Worm (Caenorhabditis elegans) whole organism, L4 larva: Measurements from ENCODE around the gene Y39A1A.24.
A peak's percentile ranks its signal among the peaks of the same experiment; 100 is the strongest.

Experiments used
- D1046.2 ChIP-seq: fragments of 200-800 bp; sonication (Bioruptor generic); IDR thresholded peaks from 2 replicates; pipeline ENCODE4 v1.3.6; 2022; ENCODE audit warnings: missing genetic modification characterization, missing compliant biosample characterization
- F10B5.3 ChIP-seq: sonication (generic microtip); optimal IDR thresholded peaks from 2 replicates; lab custom pipeline; 2016; ENCODE audit warnings: mild to moderate bottlenecking, missing genetic modification characterization, missing compliant biosample characterization
- F26F4.8 ChIP-seq: fragments of 200-800 bp; sonication (Bioruptor generic); conservative IDR thresholded peaks from 2 replicates; pipeline ENCODE4 v1.3.6; 2022; ENCODE audit warnings: missing genetic modification characterization, missing compliant biosample characterization
- F49E8.2 ChIP-seq: sonication (generic microtip); optimal IDR thresholded peaks from 2 replicates; lab custom pipeline; 2016; ENCODE audit warnings: missing compliant biosample characterization, mild to moderate bottlenecking, missing genetic modification characterization, borderline replicate concordance
- T20F7.1 ChIP-seq: fragments of 200-800 bp; sonication (Bioruptor generic); optimal IDR thresholded peaks from 2 replicates; lab custom pipeline; 2018; ENCODE audit warnings: mild to moderate bottlenecking, missing genetic modification characterization, missing compliant biosample characterization
- T26A8.4 ChIP-seq: fragments of 200-800 bp; sonication (Bioruptor generic); IDR thresholded peaks from 2 replicates; pipeline ENCODE4 v1.3.6; 2022; ENCODE audit warnings: missing genetic modification characterization, missing compliant biosample characterization
- Y105C5A.15 ChIP-seq: fragments of 200-800 bp; sonication (Bioruptor generic); IDR thresholded peaks from 2 replicates; pipeline ENCODE4 v1.3.6; 2022; ENCODE audit warnings: missing genetic modification characterization, missing compliant biosample characterization
- aha-1 ChIP-seq: fragments of 150-350 bp; peaks from one replicate; lab custom pipeline; 2014; ENCODE audit warnings: missing biosample characterization, missing genetic modification characterization
- aly-2 ChIP-seq: sonication (generic microtip); optimal IDR thresholded peaks from 2 replicates; lab custom pipeline; 2018; ENCODE audit warnings: missing biosample characterization, missing genetic modification characterization
- ceh-20 ChIP-seq: fragments of 200-800 bp; sonication (Bioruptor generic); IDR thresholded peaks from 2 replicates; pipeline ENCODE4 v1.3.6; 2022; ENCODE audit warnings: missing genetic modification reagents, missing genetic modification characterization, missing compliant biosample characterization
- ceh-28 ChIP-seq: fragments of 150-350 bp; optimal IDR thresholded peaks from 2 replicates; lab custom pipeline; 2014; ENCODE audit warnings: missing biosample characterization, missing genetic modification reagents, missing genetic modification characterization
- ceh-32 ChIP-seq: sonication (generic microtip); optimal IDR thresholded peaks from 2 replicates; lab custom pipeline; 2016; ENCODE audit warnings: mild to moderate bottlenecking, missing genetic modification characterization, missing compliant biosample characterization; ENCODE audit not compliant: poor library complexity
- ceh-62 ChIP-seq: sonication (generic microtip); optimal IDR thresholded peaks from 2 replicates; lab custom pipeline; 2017; ENCODE audit warnings: missing biosample characterization, missing genetic modification characterization
- ceh-82 ChIP-seq: sonication (generic microtip); optimal IDR thresholded peaks from 2 replicates; lab custom pipeline; 2017; ENCODE audit warnings: missing biosample characterization, missing genetic modification characterization
- ces-1 ChIP-seq: fragments of 150-350 bp; sonication (generic microtip); optimal IDR thresholded peaks from 4 replicates; lab custom pipeline; 2014; ENCODE audit warnings: missing biosample characterization, missing genetic modification reagents, missing genetic modification characterization
- ctbp-1 ChIP-seq: fragments of 200-800 bp; sonication (Bioruptor generic); IDR thresholded peaks from 2 replicates; pipeline ENCODE4 v1.3.6; 2022; ENCODE audit warnings: missing genetic modification reagents, missing genetic modification characterization, missing compliant biosample characterization
- daf-12 ChIP-seq: fragments of 150-350 bp; optimal IDR thresholded peaks from 2 replicates; lab custom pipeline; 2014; ENCODE audit warnings: missing biosample characterization, missing genetic modification reagents, missing genetic modification characterization
- daf-16 ChIP-seq, 3 experiments: sonication (generic microtip); optimal IDR thresholded peaks; 2 replicates each; lab custom pipeline; 2016 to 2017; ENCODE audit warnings: missing genetic modification characterization in 3 of 3, missing genetic modification reagents in 3 of 3, mild to moderate bottlenecking in 2 of 3, missing compliant biosample characterization in 2 of 3, missing biosample characterization in 1 of 3, moderate library complexity in 1 of 3
- daf-8 ChIP-seq: fragments of 200-800 bp; sonication (Bioruptor generic); IDR thresholded peaks from 2 replicates; pipeline ENCODE4 v1.3.6; 2022; ENCODE audit warnings: missing genetic modification characterization, missing compliant biosample characterization
- dpl-1 ChIP-seq: fragments of 150-350 bp; optimal IDR thresholded peaks from 2 replicates; lab custom pipeline; 2014; ENCODE audit warnings: missing biosample characterization, missing genetic modification reagents, missing genetic modification characterization
- duxl-1 ChIP-seq: sonication (generic microtip); optimal IDR thresholded peaks from 2 replicates; lab custom pipeline; 2016; ENCODE audit warnings: mild to moderate bottlenecking, missing genetic modification characterization, moderate library complexity, missing compliant biosample characterization; ENCODE audit not compliant: poor library complexity
- dve-1 ChIP-seq: sonication (generic microtip); optimal IDR thresholded peaks from 2 replicates; lab custom pipeline; 2017; ENCODE audit warnings: antibody characterized with exemption, mild to moderate bottlenecking, missing genetic modification characterization, missing compliant biosample characterization; ENCODE audit not compliant: insufficient read depth
- fkh-10 ChIP-seq: fragments of 150-350 bp; optimal IDR thresholded peaks from 2 replicates; lab custom pipeline; 2014; ENCODE audit warnings: missing biosample characterization, missing genetic modification reagents, missing genetic modification characterization
- hlh-11 ChIP-seq: fragments of 200-800 bp; sonication (Bioruptor generic); optimal IDR thresholded peaks from 2 replicates; lab custom pipeline; 2018; ENCODE audit warnings: mild to moderate bottlenecking, missing genetic modification characterization, missing compliant biosample characterization
- hlh-30 ChIP-seq: sonication (generic microtip); optimal IDR thresholded peaks from 2 replicates; lab custom pipeline; 2017; ENCODE audit warnings: antibody characterized with exemption, mild to moderate bottlenecking, missing genetic modification characterization, missing compliant biosample characterization; ENCODE audit not compliant: insufficient read depth
- hmg-1.1 ChIP-seq: fragments of 200-800 bp; sonication (Bioruptor generic); IDR thresholded peaks from 2 replicates; pipeline ENCODE4 v1.3.6; 2022; ENCODE audit warnings: missing genetic modification reagents, missing genetic modification characterization, missing compliant biosample characterization
- lin-1 ChIP-seq: fragments of 200-800 bp; sonication (Bioruptor generic); IDR thresholded peaks from 2 replicates; pipeline ENCODE4 v1.3.6; 2022; ENCODE audit warnings: missing genetic modification reagents, missing genetic modification characterization, missing compliant biosample characterization
- lin-13 ChIP-seq: fragments of 150-350 bp; optimal IDR thresholded peaks from 2 replicates; lab custom pipeline; 2014; ENCODE audit warnings: missing biosample characterization, missing genetic modification reagents, missing genetic modification characterization
- lin-38 ChIP-seq: fragments of 200-800 bp; sonication (Bioruptor generic); IDR thresholded peaks from 2 replicates; pipeline ENCODE4 v1.3.6; 2022; ENCODE audit warnings: missing genetic modification reagents, missing genetic modification characterization, missing compliant biosample characterization
- lir-3 ChIP-seq: sonication (generic microtip); optimal IDR thresholded peaks from 2 replicates; lab custom pipeline; 2016; ENCODE audit warnings: mild to moderate bottlenecking, missing genetic modification characterization, missing compliant biosample characterization
- lsy-2 ChIP-seq, 2 experiments: fragments of 150-350 bp in 1 of 2; sonication (generic microtip) in 1 of 2; optimal IDR thresholded peaks; 2 replicates each; lab custom pipeline; 2014 to 2017; ENCODE audit warnings: missing biosample characterization in 2 of 2, missing genetic modification characterization in 2 of 2
- madf-9 ChIP-seq: fragments of 200-800 bp; sonication (Bioruptor generic); conservative IDR thresholded peaks from 2 replicates; pipeline ENCODE4 v1.3.6; 2022; ENCODE audit warnings: missing genetic modification reagents, missing genetic modification characterization, missing compliant biosample characterization
- mdt-29 ChIP-seq: fragments of 200-800 bp; sonication (Bioruptor generic); IDR thresholded peaks from 2 replicates; pipeline ENCODE4 v1.3.6; 2022; ENCODE audit warnings: missing genetic modification reagents, missing genetic modification characterization, missing compliant biosample characterization
- mep-1 ChIP-seq: fragments of 150-350 bp; sonication (generic microtip); optimal IDR thresholded peaks from 3 replicates; lab custom pipeline; 2014; ENCODE audit warnings: missing biosample characterization, missing genetic modification characterization
- mes-2 ChIP-seq: sonication (generic microtip); optimal IDR thresholded peaks from 2 replicates; lab custom pipeline; 2016; ENCODE audit warnings: missing genotype, mild to moderate bottlenecking, missing genetic modification characterization, missing compliant biosample characterization; ENCODE audit not compliant: poor library complexity, severe bottlenecking
- nhr-111 ChIP-seq: fragments of 200-800 bp; sonication (Bioruptor generic); optimal IDR thresholded peaks from 2 replicates; lab custom pipeline; 2018; ENCODE audit warnings: mild to moderate bottlenecking, missing genetic modification characterization, missing compliant biosample characterization
- nhr-237 ChIP-seq: sonication (generic microtip); optimal IDR thresholded peaks from 2 replicates; lab custom pipeline; 2017; ENCODE audit warnings: missing biosample characterization, missing genetic modification characterization
- nhr-28 ChIP-seq: fragments of 150-350 bp; optimal IDR thresholded peaks from 2 replicates; lab custom pipeline; 2014; ENCODE audit warnings: missing biosample characterization, missing genetic modification characterization
- nhr-48 ChIP-seq: sonication (generic microtip); optimal IDR thresholded peaks from 2 replicates; lab custom pipeline; 2016; ENCODE audit warnings: mild to moderate bottlenecking, missing genetic modification characterization, missing compliant biosample characterization
- nhr-6 ChIP-seq: fragments of 150-350 bp; optimal IDR thresholded peaks from 2 replicates; lab custom pipeline; 2014; ENCODE audit warnings: missing biosample characterization, missing genetic modification characterization
- pha-4 ChIP-seq, 2 experiments: fragments of 150-350 bp in 1 of 2; fragments of 200-800 bp in 1 of 2; sonication (Bioruptor generic) in 1 of 2; IDR thresholded peaks in 1 of 2; optimal IDR thresholded peaks in 1 of 2; 2 replicates each; pipeline versions ENCODE4 v1.3.6 to Lab custom; 2014 to 2022; ENCODE audit warnings: missing genetic modification characterization in 2 of 2, missing genetic modification reagents in 2 of 2, missing biosample characterization in 1 of 2, missing compliant biosample characterization in 1 of 2
- rbr-2 ChIP-seq: sonication (generic microtip); optimal IDR thresholded peaks from 2 replicates; lab custom pipeline; 2016; ENCODE audit warnings: missing genotype, missing genetic modification characterization, missing compliant biosample characterization
- sdz-12 ChIP-seq: fragments of 200-800 bp; sonication (Bioruptor generic); optimal IDR thresholded peaks from 2 replicates; lab custom pipeline; 2018; ENCODE audit warnings: mild to moderate bottlenecking, missing genetic modification characterization, missing compliant biosample characterization
- snpc-1.2 ChIP-seq: fragments of 200-800 bp; sonication (Bioruptor generic); IDR thresholded peaks from 2 replicates; pipeline ENCODE4 v1.3.6; 2022; ENCODE audit warnings: missing genetic modification reagents, missing genetic modification characterization, missing compliant biosample characterization
- snpc-4 ChIP-seq: fragments of 150-350 bp; optimal IDR thresholded peaks from 2 replicates; lab custom pipeline; 2014; ENCODE audit warnings: missing biosample characterization, missing genetic modification characterization
- unc-62 ChIP-seq, 3 experiments: fragments of 150-350 bp in 1 of 3; sonication (generic microtip); optimal IDR thresholded peaks in 2 of 3; peaks in 1 of 3; 1 replicate in 1 of 3; 2 replicates in 2 of 3; lab custom pipeline; 2014 to 2017; ENCODE audit warnings: missing biosample characterization in 3 of 3, missing genetic modification characterization in 3 of 3, missing genetic modification reagents in 3 of 3, missing genotype in 1 of 3
- zag-1 ChIP-seq: fragments of 150-350 bp; optimal IDR thresholded peaks from 2 replicates; lab custom pipeline; 2014; ENCODE audit warnings: missing biosample characterization, missing genetic modification characterization
- ztf-7 ChIP-seq: fragments of 150-350 bp; optimal IDR thresholded peaks from 2 replicates; lab custom pipeline; 2014; ENCODE audit warnings: missing biosample characterization, missing genetic modification characterization

Gene Y39A1A.24

DNA sequence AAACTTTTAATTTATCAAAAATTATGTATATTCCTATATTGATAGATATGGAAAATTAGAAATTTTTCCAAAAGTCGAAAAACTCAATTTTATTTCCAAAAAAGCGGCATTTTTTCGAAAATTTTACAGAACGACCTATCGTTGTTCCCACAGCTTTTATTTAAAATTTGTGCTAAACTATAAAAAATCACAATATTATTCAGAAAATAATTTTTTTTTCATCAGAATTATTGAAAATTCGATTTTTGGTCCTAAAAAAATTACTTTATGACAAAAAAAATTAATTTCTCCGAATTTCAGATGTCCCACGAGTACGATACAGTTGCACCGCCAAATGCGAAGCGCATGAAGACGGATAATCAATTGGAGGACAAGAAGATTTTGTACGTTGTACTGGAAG lies 36.8 kb downstream of the Y39A1A.24 start, which contains the start of gene emg-1:
Gene emg-1 (plus strand): TSS at position 301 of the 400 bp plus-strand sequence.
- TF ChIP-seq nhr-28 (tag; lab: Kevin White, UChicago) (no peak), T26A8.4 (no peak), madf-9 (GFP tag; lab: Robert Waterston, UW) (no peak)

DNA sequence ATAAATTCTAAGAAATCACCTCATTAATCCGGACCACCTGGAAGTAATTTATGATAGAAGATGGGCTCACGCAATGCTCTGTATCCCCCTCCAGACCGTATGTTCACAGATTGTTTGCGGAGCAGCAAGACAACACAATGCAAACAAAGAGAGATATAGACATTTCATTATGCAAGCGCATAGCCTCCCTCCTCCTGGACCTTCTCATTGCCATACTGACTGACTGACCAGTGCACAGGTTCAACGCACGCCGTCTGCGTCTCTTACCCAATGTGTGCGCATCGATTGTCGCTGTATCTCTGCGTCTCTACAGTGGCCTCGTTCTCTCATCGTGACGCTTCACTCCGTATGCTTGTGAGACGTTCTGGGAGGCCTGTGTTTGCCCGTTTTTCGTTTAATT lies 39.2 kb downstream of the Y39A1A.24 start:
- TF ChIP-seq mdt-29 (GFP tag; lab: Robert Waterston, UW) = no peak
- TF ChIP-seq ztf-7 (tag; lab: Kevin White, UChicago) = no peak
- TF ChIP-seq lsy-2 (tag; optimal IDR thresholded peaks at IDR 0.05; lab: Kevin White, UChicago) = peak in 1 of 2 experiments; percentile 60
- TF ChIP-seq daf-16 (GFP tag; optimal IDR thresholded peaks at IDR 0.05; lab: Kevin White, UChicago) = no peak
- peak; percentile 18 for TF ChIP-seq daf-16 (tag; optimal IDR thresholded peaks at IDR 0.05; lab: Kevin White, UChicago)
- TF ChIP-seq F10B5.3 (tag; lab: Kevin White, UChicago) = no peak
- no peak for TF ChIP-seq ces-1
- TF ChIP-seq daf-8 = no peak
- TF ChIP-seq aha-1 (tag; lab: Kevin White, UChicago) = peak; percentile 84
- peak; percentile 59 for TF ChIP-seq hlh-11
- no peak for TF ChIP-seq ceh-32
- no peak for TF ChIP-seq zag-1 (tag; lab: Kevin White, UChicago)
- no peak for TF ChIP-seq F26F4.8 (GFP tag; lab: Robert Waterston, UW)
- peak; percentile 89 for TF ChIP-seq hmg-1.1 (GFP tag; lab: Robert Waterston, UW)
- TF ChIP-seq daf-12 = no peak
- no peak for TF ChIP-seq ceh-82 (tag; lab: Kevin White, UChicago)
- TF ChIP-seq mes-2 (tag; lab: Kevin White, UChicago) = peak; percentile 70
- no peak for TF ChIP-seq aly-2
- no peak for TF ChIP-seq duxl-1 (tag; lab: Kevin White, UChicago)
- TF ChIP-seq ceh-28 (tag; lab: Kevin White, UChicago) = peak; percentile 34
- no peak for TF ChIP-seq nhr-48 (tag; lab: Kevin White, UChicago)
- no peak for TF ChIP-seq lin-1 (GFP tag; lab: Robert Waterston, UW)
- peak; percentile 17 for TF ChIP-seq rbr-2
- TF ChIP-seq ceh-20 (GFP tag; lab: Robert Waterston, UW) = no peak
- no peak for TF ChIP-seq fkh-10
- TF ChIP-seq ceh-62 (tag; lab: Kevin White, UChicago) = no peak
- no peak for TF ChIP-seq D1046.2 (GFP tag; lab: Robert Waterston, UW)
- peak; percentile 21 for TF ChIP-seq dpl-1 (GFP tag; lab: Kevin White, UChicago)
- no peak for TF ChIP-seq pha-4 (GFP tag; IDR thresholded peaks at IDR 0.05; lab: Robert Waterston, UW)
- no peak for TF ChIP-seq pha-4 (tag; optimal IDR thresholded peaks at IDR 0.05; lab: Kevin White, UChicago)
- TF ChIP-seq mep-1 = peak; percentile 40
- TF ChIP-seq nhr-6 = peak; percentile 24
- TF ChIP-seq lin-13 (GFP tag; lab: Kevin White, UChicago) = no peak
- no peak for TF ChIP-seq sdz-12 (GFP tag; lab: Kevin White, UChicago)
- TF ChIP-seq nhr-111 (GFP tag; lab: Kevin White, UChicago) = no peak
- TF ChIP-seq nhr-237 = no peak
- 0 out of 2 replicates have a peak, but pooled peaks have one; percentile 16 for TF ChIP-seq snpc-1.2 (GFP tag; lab: Robert Waterston, UW)
- TF ChIP-seq Y105C5A.15 (GFP tag; lab: Robert Waterston, UW) = no peak
- TF ChIP-seq ctbp-1 = no peak
- TF ChIP-seq T20F7.1 (GFP tag; lab: Kevin White, UChicago) = no peak
- TF ChIP-seq lir-3 (tag; lab: Kevin White, UChicago) = no peak
- peak; percentile 2 for TF ChIP-seq dve-1 (tag; lab: Kevin White, UChicago)
- TF ChIP-seq unc-62 (GFP tag; optimal IDR thresholded peaks at IDR 0.05 in 1 of 2; lab: Kevin White, UChicago) = peak in 1 of 2 experiments; percentile 94
- TF ChIP-seq unc-62 (tag; optimal IDR thresholded peaks at IDR 0.05; lab: Kevin White, UChicago) = no peak
- TF ChIP-seq F49E8.2 (tag; lab: Kevin White, UChicago) = no peak
- TF ChIP-seq lin-38 (GFP tag; lab: Robert Waterston, UW) = peak; percentile 51
- peak; percentile 68 for TF ChIP-seq hlh-30 (tag; lab: Kevin White, UChicago)
- TF ChIP-seq snpc-4 = no peak
